Worm (Caenorhabditis elegans): ENCODE results near the gene ZK930.2.
A peak's percentile ranks its signal among the peaks of the same experiment; 100 is the strongest.

Gene ZK930.2

ce11 chrII:11915770-11916554 lies 22.7 kb upstream of the ZK930.2 start, which contains the start of the genes vps-15 and hmg-12:
Gene vps-15, minus strand, starts transcription at chrII:11915852.
Gene hmg-12, plus strand, starts transcription at chrII:11916513.
- TF ChIP-seq sox-4 (tag; optimal IDR thresholded peaks at IDR 0.05) (no peak), nhr-20 (tag; optimal IDR thresholded peaks at IDR 0.05) (no peak), ceh-90 (tag; optimal IDR thresholded peaks at IDR 0.05) (no peak), dpl-1 (GFP tag; optimal IDR thresholded peaks at IDR 0.05) (peak in 2 of 3 experiments; percentile 10 to 19), jun-1 (tag; optimal IDR thresholded peaks at IDR 0.05) (no peak), lsy-2 (tag; optimal IDR thresholded peaks at IDR 0.05) (peak; percentile 80 to 87), nhr-11 (tag; optimal IDR thresholded peaks at IDR 0.05) (no peak), nhr-47 (tag; optimal IDR thresholded peaks at IDR 0.05) (no peak), irx-1 (tag; optimal IDR thresholded peaks at IDR 0.05) (no peak), tbx-2 (tag; optimal IDR thresholded peaks at IDR 0.05) (no peak), mef-2 (tag; optimal IDR thresholded peaks at IDR 0.05) (no peak), efl-1 (optimal IDR thresholded peaks at IDR 0.05) (peak; percentile 31 to 85), efl-1 (GFP tag; optimal IDR thresholded peaks at IDR 0.05 in 1 of 2) (peak in 1 of 2 experiments; percentile 20), lin-13 (GFP tag; optimal IDR thresholded peaks at IDR 0.05) (no peak), fkh-4 (tag; optimal IDR thresholded peaks at IDR 0.05; ENCODE audit: borderline replicate concordance) (no peak), mep-1 (tag; optimal IDR thresholded peaks at IDR 0.05) (no peak), nhr-76 (tag; optimal IDR thresholded peaks at IDR 0.05) (no peak), unc-130 (tag; optimal IDR thresholded peaks at IDR 0.05) (no peak), pag-3 (tag; optimal IDR thresholded peaks at IDR 0.05; ENCODE audit: borderline replicate concordance, insufficient read depth) (no peak), lin-35 (GFP tag; optimal IDR thresholded peaks at IDR 0.05) (no peak), lir-3 (tag; optimal IDR thresholded peaks at IDR 0.05; ENCODE audit: poor library complexity) (no peak), mab-9 (GFP tag; IDR thresholded peaks at IDR 0.05) (no peak), swsn-7 (tag; optimal IDR thresholded peaks at IDR 0.05) (no peak), blmp-1 (tag; optimal IDR thresholded peaks at IDR 0.05) (no peak), aly-2 (tag; optimal IDR thresholded peaks at IDR 0.05) (no peak), unc-86 (tag; optimal IDR thresholded peaks at IDR 0.05) (no peak), ceh-82 (tag; optimal IDR thresholded peaks at IDR 0.05) (no peak), hpl-2 (GFP tag; optimal IDR thresholded peaks at IDR 0.05) (peak; percentile 58), elt-2 (tag; optimal IDR thresholded peaks at IDR 0.05) (no peak), C16A3.4 (tag; optimal IDR thresholded peaks at IDR 0.05) (no peak), mdl-1 (tag; optimal IDR thresholded peaks at IDR 0.05) (no peak), alr-1 (tag; optimal IDR thresholded peaks at IDR 0.05; ENCODE audit: borderline replicate concordance) (no peak), fkh-8 (tag; optimal IDR thresholded peaks at IDR 0.05) (no peak), ces-1 (GFP tag; optimal IDR thresholded peaks at IDR 0.05) (no peak)

ce11 chrII:11914304-11914703 lies 21.1 kb upstream of the ZK930.2 start, which contains the start of gene ZK930.7:
Gene ZK930.7, plus strand, starts transcription at chrII:11914604.
- TF ChIP-seq efl-3 (GFP tag; optimal IDR thresholded peaks at IDR 0.05) (no peak), nhr-76 (tag; optimal IDR thresholded peaks at IDR 0.05) (no peak), elt-2 (tag; optimal IDR thresholded peaks at IDR 0.05) (no peak), egl-13 (tag; optimal IDR thresholded peaks at IDR 0.05) (no peak), ceh-8 (GFP tag; optimal IDR thresholded peaks at IDR 0.05) (no peak), mab-9 (GFP tag; IDR thresholded peaks at IDR 0.05) (no peak), C16A3.4 (tag; optimal IDR thresholded peaks at IDR 0.05) (no peak), nhr-71 (tag; optimal IDR thresholded peaks at IDR 0.05) (no peak), dpl-1 (GFP tag; optimal IDR thresholded peaks at IDR 0.05) (no peak), ceh-63 (GFP tag; optimal IDR thresholded peaks at IDR 0.05) (no peak), nhr-77 (tag; optimal IDR thresholded peaks at IDR 0.05) (no peak), nhr-84 (tag; optimal IDR thresholded peaks at IDR 0.05) (no peak), vab-15 (tag; optimal IDR thresholded peaks at IDR 0.05) (no peak), swsn-7 (tag; optimal IDR thresholded peaks at IDR 0.05) (no peak), snu-23 (GFP tag; optimal IDR thresholded peaks at IDR 0.05) (no peak), sox-4 (tag; optimal IDR thresholded peaks at IDR 0.05) (no peak), fkh-4 (tag; optimal IDR thresholded peaks at IDR 0.05; ENCODE audit: borderline replicate concordance) (no peak), grh-1 (GFP tag; IDR thresholded peaks at IDR 0.05) (no peak), pag-3 (tag; optimal IDR thresholded peaks at IDR 0.05; ENCODE audit: borderline replicate concordance, insufficient read depth) (no peak)

All from whole organism, L1 larva.